Worm (Caenorhabditis elegans): ENCODE results near the gene str-106.

str-106 gene

ce11 chrV:16213323-16213722, 32.9 kb downstream of the str-106 start:
- TF ChIP-seq flt-1 (GFP tag; IDR thresholded peaks at IDR 0.05) (no peak), ztf-29 (GFP tag; IDR thresholded peaks at IDR 0.05) (no peak), tab-1 (GFP tag; IDR thresholded peaks at IDR 0.05) (no peak), cog-1 (tag; optimal IDR thresholded peaks at IDR 0.05) (no peak), ref-1 (GFP tag; conservative IDR thresholded peaks at IDR 0.05) (no peak), T22C8.4 (GFP tag; IDR thresholded peaks at IDR 0.05) (no peak), med-1 (GFP tag; optimal IDR thresholded peaks at IDR 0.05; ENCODE audit: insufficient read depth) (no peak)

DNA sequence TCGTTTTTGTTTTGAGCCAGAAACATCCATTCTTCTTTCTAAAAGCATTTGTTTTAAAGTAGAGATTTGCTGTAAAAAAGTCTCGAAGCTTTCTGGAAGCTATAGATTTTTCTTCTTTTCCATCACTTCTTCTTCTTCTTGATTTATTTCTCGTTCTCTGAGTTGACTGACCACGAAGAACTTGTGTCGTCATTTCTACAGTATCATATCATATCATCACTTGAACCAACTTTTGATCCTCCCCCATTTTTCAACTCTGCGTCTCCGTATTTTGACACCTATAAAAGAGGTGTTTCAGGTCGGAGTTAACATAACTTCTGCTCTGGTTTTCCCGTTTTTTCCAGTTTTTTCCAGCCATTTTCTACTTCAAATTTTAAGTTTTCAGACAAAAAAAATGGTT, 34.1 kb downstream of the str-106 start, which contains the start of gene F11A5.9:
Gene F11A5.9 (plus strand): TSS at position 386 of the 400 bp plus-strand sequence.
- no peak for TF ChIP-seq klf-2 (GFP tag; conservative IDR thresholded peaks at IDR 0.05)
- no peak for TF ChIP-seq ztf-29 (GFP tag; IDR thresholded peaks at IDR 0.05)
- no peak for TF ChIP-seq tab-1 (GFP tag; IDR thresholded peaks at IDR 0.05)

- TF ChIP-seq cog-1 (tag; optimal IDR thresholded peaks at IDR 0.05) = no peak
- no peak for TF ChIP-seq ref-1 (GFP tag; conservative IDR thresholded peaks at IDR 0.05)
- TF ChIP-seq tab-1 (GFP tag; IDR thresholded peaks at IDR 0.05) = no peak
- no peak for TF ChIP-seq ztf-23 (GFP tag; IDR thresholded peaks at IDR 0.05)
- TF ChIP-seq T22C8.4 (GFP tag; IDR thresholded peaks at IDR 0.05) = no peak
- no peak for TF ChIP-seq klf-2 (GFP tag; conservative IDR thresholded peaks at IDR 0.05)
- no peak for TF ChIP-seq flt-1 (GFP tag; IDR thresholded peaks at IDR 0.05)
- TF ChIP-seq ztf-29 (GFP tag; IDR thresholded peaks at IDR 0.05) = no peak
- TF ChIP-seq med-1 (GFP tag; optimal IDR thresholded peaks at IDR 0.05; ENCODE audit: insufficient read depth) = no peak
These were observed 38.1 kb downstream of the str-106 start, which contains the start of gene F11A5.15 for ce11 chrV:16218522-16218921. F11A5.15 (minus strand) TSS chrV:16218622.

DNA sequence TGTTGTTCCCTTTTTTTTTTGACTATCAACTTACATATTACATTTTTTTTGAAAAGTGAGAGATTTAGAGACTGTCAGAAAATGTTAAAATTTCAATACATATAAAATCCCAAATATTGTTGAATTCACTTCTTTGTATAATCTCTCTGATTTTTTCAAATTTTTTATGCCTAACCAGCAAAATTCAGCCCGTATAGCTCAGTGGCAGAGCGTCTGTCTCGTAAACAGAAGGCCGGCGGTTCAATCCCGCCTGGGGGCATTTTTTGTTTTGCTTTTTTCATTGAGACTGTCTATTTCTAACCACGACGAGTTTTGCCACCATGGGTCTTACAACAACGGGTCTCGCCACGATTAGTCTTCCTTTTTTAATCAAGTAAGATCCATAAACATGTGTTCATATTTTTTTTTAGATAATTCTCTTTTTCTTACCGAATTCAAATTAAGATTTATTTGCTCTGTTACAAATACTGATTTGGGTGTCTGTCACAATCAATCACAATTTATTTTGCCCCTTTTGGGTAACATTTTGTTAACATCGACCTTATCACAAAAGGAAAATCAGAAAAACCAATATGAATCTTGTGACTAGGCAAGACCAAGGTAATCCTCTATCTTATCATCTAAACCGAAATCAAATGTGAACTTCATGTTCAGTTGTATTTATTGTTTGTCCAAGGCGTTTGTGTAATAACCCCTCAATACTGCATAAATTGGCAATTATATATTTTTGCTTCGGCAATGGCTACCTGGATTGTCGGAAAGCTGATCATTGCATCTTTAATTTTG, 38.7 kb downstream of the str-106 start, which contains the start of gene glc-1:
Gene glc-1 (plus strand): TSS at position 663 of the 786 bp plus-strand sequence.
- no peak for TF ChIP-seq ztf-23 (GFP tag; IDR thresholded peaks at IDR 0.05)
- TF ChIP-seq tab-1 (GFP tag; IDR thresholded peaks at IDR 0.05) = no peak
- no peak for TF ChIP-seq flt-1 (GFP tag; IDR thresholded peaks at IDR 0.05)
- no peak for TF ChIP-seq ztf-29 (GFP tag; IDR thresholded peaks at IDR 0.05)
- TF ChIP-seq ref-1 (GFP tag; conservative IDR thresholded peaks at IDR 0.05) = no peak

ce11 chrV:16220020-16220419, 39.6 kb downstream of the str-106 start:
- TF ChIP-seq ztf-29 (GFP tag; IDR thresholded peaks at IDR 0.05) = no peak
- no peak for TF ChIP-seq ztf-23 (GFP tag; IDR thresholded peaks at IDR 0.05)

DNA sequence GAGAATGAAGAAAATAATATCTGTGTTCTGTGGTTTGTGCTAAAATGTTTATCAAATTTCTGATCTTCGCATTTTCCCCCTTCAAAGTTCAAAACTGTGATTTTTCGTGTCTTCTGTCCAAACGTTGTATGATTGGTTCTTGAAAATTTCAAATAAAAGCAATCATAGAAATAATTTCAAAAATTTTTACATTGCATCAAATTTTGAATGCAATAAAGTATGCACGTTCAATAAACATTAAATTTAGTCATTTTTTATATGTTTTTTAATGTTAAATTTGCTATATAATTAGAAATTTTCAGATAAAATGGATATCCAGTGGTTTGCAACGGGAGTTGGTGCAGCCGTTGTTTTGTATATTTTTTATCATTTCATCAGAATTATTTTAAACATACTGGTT, 43.6 kb downstream of the str-106 start, which contains the start of gene stdh-2:
Gene stdh-2 (plus strand): TSS at position 301 of the 400 bp plus-strand sequence.
- no peak for TF ChIP-seq ref-1 (GFP tag; conservative IDR thresholded peaks at IDR 0.05)
- no peak for TF ChIP-seq tab-1 (GFP tag; IDR thresholded peaks at IDR 0.05)
- no peak for TF ChIP-seq T22C8.4 (GFP tag; IDR thresholded peaks at IDR 0.05)

- TF ChIP-seq med-1 (GFP tag; optimal IDR thresholded peaks at IDR 0.05; ENCODE audit: insufficient read depth) = no peak
These were observed 45.2 kb downstream of the str-106 start for ce11 chrV:16225524-16226116.

DNA sequence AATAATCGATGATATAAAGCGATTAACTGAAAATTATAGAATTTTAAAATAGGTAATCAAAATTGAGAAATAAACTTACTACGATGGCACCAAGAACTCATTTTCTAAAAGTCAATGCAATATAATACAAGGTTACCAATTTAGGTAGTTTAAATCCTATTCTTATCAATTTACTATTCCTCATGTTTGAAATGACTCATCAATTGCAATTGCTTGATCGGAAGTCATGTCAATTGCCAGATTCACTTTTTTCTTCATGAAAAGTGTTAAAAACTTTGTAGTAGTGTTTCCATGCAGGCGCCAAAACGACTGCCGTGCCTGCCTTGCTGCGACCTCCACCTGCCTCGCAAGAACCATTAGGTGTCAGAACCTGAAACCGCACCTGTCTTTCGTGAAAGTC, 46.1 kb downstream of the str-106 start, which contains the start of gene F11A5.13:
Gene F11A5.13 (minus strand): TSS at position 101 of the 400 bp plus-strand sequence.
- TF ChIP-seq cog-1 (tag; optimal IDR thresholded peaks at IDR 0.05) (no peak), tab-1 (GFP tag; IDR thresholded peaks at IDR 0.05) (no peak), med-1 (GFP tag; optimal IDR thresholded peaks at IDR 0.05; ENCODE audit: insufficient read depth) (no peak), ztf-29 (GFP tag; IDR thresholded peaks at IDR 0.05) (no peak), ref-1 (GFP tag; conservative IDR thresholded peaks at IDR 0.05) (no peak), ztf-23 (GFP tag; IDR thresholded peaks at IDR 0.05) (no peak), klf-2 (GFP tag; conservative IDR thresholded peaks at IDR 0.05) (no peak), flt-1 (GFP tag; IDR thresholded peaks at IDR 0.05) (no peak), T22C8.4 (GFP tag; IDR thresholded peaks at IDR 0.05) (no peak)

DNA sequence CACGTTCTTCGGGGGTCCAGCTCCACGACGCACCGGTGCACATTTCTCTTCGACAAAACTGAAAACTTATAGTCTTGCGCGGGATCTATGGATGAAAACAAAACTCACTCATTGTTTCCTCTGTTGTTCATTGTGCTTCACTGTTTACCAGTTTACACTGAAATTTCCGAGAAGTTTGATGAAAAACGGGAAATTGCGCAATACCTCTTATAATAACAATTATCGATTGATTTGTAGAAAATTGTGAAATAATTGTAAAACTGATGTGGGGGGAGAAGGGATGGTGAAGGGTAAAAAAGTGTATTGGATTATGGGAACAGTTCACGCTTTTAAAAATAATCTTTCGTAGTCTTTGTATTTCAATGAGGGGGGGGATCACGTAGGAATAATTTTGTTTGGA, 49.0 kb downstream of the str-106 start:
- TF ChIP-seq ztf-29 (GFP tag; IDR thresholded peaks at IDR 0.05) (no peak), flt-1 (GFP tag; IDR thresholded peaks at IDR 0.05) (no peak), T22C8.4 (GFP tag; IDR thresholded peaks at IDR 0.05) (no peak), ref-1 (GFP tag; conservative IDR thresholded peaks at IDR 0.05) (no peak), med-1 (GFP tag; optimal IDR thresholded peaks at IDR 0.05; ENCODE audit: insufficient read depth) (no peak), ztf-23 (GFP tag; IDR thresholded peaks at IDR 0.05) (no peak)

ce11 chrV:16229896-16230295, 49.4 kb downstream of the str-106 start, which contains the start of the genes F21H7.2 and F21H7.12:
F21H7.2 (minus strand) TSS chrV:16229996.
F21H7.12 (plus strand) TSS chrV:16230165.
- TF ChIP-seq ref-1 (GFP tag; conservative IDR thresholded peaks at IDR 0.05) (no peak), ztf-29 (GFP tag; IDR thresholded peaks at IDR 0.05) (no peak), ztf-23 (GFP tag; IDR thresholded peaks at IDR 0.05) (no peak), tab-1 (GFP tag; IDR thresholded peaks at IDR 0.05) (no peak), cog-1 (tag; optimal IDR thresholded peaks at IDR 0.05) (no peak), T22C8.4 (GFP tag; IDR thresholded peaks at IDR 0.05) (no peak), klf-2 (GFP tag; conservative IDR thresholded peaks at IDR 0.05) (no peak), med-1 (GFP tag; optimal IDR thresholded peaks at IDR 0.05; ENCODE audit: insufficient read depth) (no peak), flt-1 (GFP tag; IDR thresholded peaks at IDR 0.05) (no peak)

All from whole organism, midembryonic.